Fruit fly (Drosophila melanogaster) whole organism, embryonic: ENCODE results near the gene CG6878.

Experiments
- CG12155 ChIP-seq: fragments of 200-800 bp; sonication (Bioruptor generic); optimal IDR thresholded peaks from 3 replicates; lab custom pipeline; 2016; ENCODE audit warnings: missing biosample characterization, missing genetic modification characterization
- CG14667 ChIP-seq: fragments of 200-800 bp; sonication (Bioruptor generic); IDR thresholded peaks from 2 replicates; pipeline ENCODE4 v1.3.6; 2022; ENCODE audit warnings: missing biosample characterization, missing genetic modification characterization
- CG1529 ChIP-seq: fragments of 200-800 bp; sonication (Bioruptor generic); optimal IDR thresholded peaks from 3 replicates; lab custom pipeline; 2018; ENCODE audit warnings: missing biosample characterization, missing genetic modification characterization
- CG15514 ChIP-seq: fragments of 200-800 bp; sonication (Bioruptor generic); optimal IDR thresholded peaks from 3 replicates; lab custom pipeline; 2017; ENCODE audit warnings: missing biosample characterization, missing genetic modification characterization, mild to moderate bottlenecking, moderate library complexity, missing genetic modification reagents
- CG17829 ChIP-seq: fragments of 200-800 bp; optimal IDR thresholded peaks from 2 replicates; lab custom pipeline; 2019; ENCODE audit warnings: missing biosample characterization, mild to moderate bottlenecking, missing genetic modification characterization, moderate library complexity
- CG30020 ChIP-seq: fragments of 200-800 bp; optimal IDR thresholded peaks from 2 replicates; lab custom pipeline; 2019; ENCODE audit warnings: missing biosample characterization, mild to moderate bottlenecking, missing genetic modification characterization, moderate library complexity
- CG34376 ChIP-seq: fragments of 200-800 bp; sonication (Bioruptor generic); optimal IDR thresholded peaks from 2 replicates; lab custom pipeline; 2018; ENCODE audit warnings: missing biosample characterization, mild to moderate bottlenecking, missing genetic modification characterization
- CG43689 ChIP-seq: fragments of 200-800 bp; sonication (Bioruptor generic); IDR thresholded peaks from 2 replicates; pipeline ENCODE4 v1.3.6; 2022; ENCODE audit warnings: missing biosample characterization, missing genetic modification characterization
- CG5180 ChIP-seq: fragments of 200-800 bp; sonication (Bioruptor generic); optimal IDR thresholded peaks from 3 replicates; lab custom pipeline; 2017; ENCODE audit warnings: missing biosample characterization, missing genetic modification characterization, mild to moderate bottlenecking, moderate library complexity, missing genetic modification reagents
- CG6689 ChIP-seq: fragments of 200-800 bp; sonication (Bioruptor generic); IDR thresholded peaks from 2 replicates; pipeline ENCODE4 v1.3.6; 2022; ENCODE audit warnings: missing biosample characterization, missing genetic modification characterization
- CG6813 ChIP-seq: fragments of 200-800 bp; sonication (Bioruptor generic); optimal IDR thresholded peaks from 2 replicates; lab custom pipeline; 2017; ENCODE audit warnings: missing biosample characterization, missing genetic modification characterization, mild to moderate bottlenecking, moderate library complexity, missing genetic modification reagents
- CG7271 ChIP-seq: fragments of 200-800 bp; sonication (Bioruptor generic); optimal IDR thresholded peaks from 2 replicates; lab custom pipeline; 2018; ENCODE audit warnings: missing biosample characterization, mild to moderate bottlenecking, missing genetic modification characterization, moderate library complexity
- CG7357 ChIP-seq: fragments of 200-800 bp; sonication (Bioruptor generic); IDR thresholded peaks from 3 replicates; pipeline ENCODE4 v1.3.6; 2022; ENCODE audit warnings: missing biosample characterization, missing genetic modification characterization
- CG7372 ChIP-seq: fragments of 200-800 bp; sonication (Bioruptor generic); IDR thresholded peaks from 2 replicates; pipeline ENCODE4 v1.3.6; 2022; ENCODE audit warnings: missing biosample characterization, missing genetic modification characterization
- CG9609 ChIP-seq: fragments of 200-800 bp; sonication (Bioruptor generic); optimal IDR thresholded peaks from 3 replicates; lab custom pipeline; 2016; ENCODE audit warnings: missing biosample characterization, missing genetic modification characterization
- CoRest ChIP-seq: fragments of 200-800 bp; sonication (Bioruptor generic); optimal IDR thresholded peaks from 3 replicates; lab custom pipeline; 2018; ENCODE audit warnings: missing biosample characterization, mild to moderate bottlenecking, missing genetic modification characterization, moderate library complexity
- D19B ChIP-seq: fragments of 200-800 bp; sonication (Bioruptor generic); optimal IDR thresholded peaks from 2 replicates; lab custom pipeline; 2017; ENCODE audit warnings: missing biosample characterization, mild to moderate bottlenecking, missing genetic modification characterization
- Dll ChIP-seq: fragments of 200-800 bp; sonication (Bioruptor generic); IDR thresholded peaks from 4 replicates; pipeline ENCODE4 v1.3.6; 2022; ENCODE audit warnings: missing biosample characterization, missing genetic modification characterization; ENCODE audit not compliant: partially characterized antibody
- Dref ChIP-seq: fragments of 200-800 bp; sonication (Bioruptor generic); IDR thresholded peaks from 2 replicates; pipeline ENCODE4 v1.3.6; 2022; ENCODE audit warnings: missing biosample characterization, missing genetic modification characterization
- Elba2 ChIP-seq: fragments of 200-800 bp; sonication (Bioruptor generic); optimal IDR thresholded peaks from 3 replicates; lab custom pipeline; 2016; ENCODE audit warnings: missing biosample characterization, missing genetic modification characterization
- Ets65A ChIP-seq: fragments of 200-800 bp; sonication (Bioruptor generic); peaks from one replicate; lab custom pipeline; 2016; ENCODE audit warnings: missing biosample characterization, missing genetic modification characterization
- H15 ChIP-seq: fragments of 200-800 bp; sonication (Bioruptor generic); IDR thresholded peaks from 3 replicates; pipeline ENCODE4 v1.3.6; 2022; ENCODE audit warnings: missing biosample characterization, missing genetic modification characterization
- HLH4C ChIP-seq: fragments of 200-800 bp; sonication (Bioruptor generic); IDR thresholded peaks from 3 replicates; pipeline ENCODE4 v1.3.6; 2022; ENCODE audit warnings: missing biosample characterization, missing genetic modification characterization; ENCODE audit not compliant: partially characterized antibody
- HLHmδ ChIP-seq: fragments of 200-800 bp; sonication (Bioruptor generic); optimal IDR thresholded peaks from 2 replicates; lab custom pipeline; 2018; ENCODE audit warnings: missing biosample characterization, mild to moderate bottlenecking, missing genetic modification characterization, moderate library complexity
- Hr39 ChIP-seq: fragments of >200 bp; optimal IDR thresholded peaks from 2 replicates; lab custom pipeline; 2017
- Mad ChIP-seq: fragments of 200-800 bp; sonication (Bioruptor generic); optimal IDR thresholded peaks from 2 replicates; lab custom pipeline; 2016; ENCODE audit warnings: missing biosample characterization, missing genetic modification characterization
- Med ChIP-seq: fragments of 200-800 bp; sonication (Bioruptor generic); peaks from one replicate; lab custom pipeline; 2016; ENCODE audit warnings: missing biosample characterization, missing genetic modification characterization, mild to moderate bottlenecking, inconsistent platforms, moderate library complexity
- Meics ChIP-seq: fragments of 200-800 bp; sonication (Bioruptor generic); optimal IDR thresholded peaks from 2 replicates; lab custom pipeline; 2017; ENCODE audit warnings: missing biosample characterization, mild to moderate bottlenecking, missing genetic modification characterization
- PHDP ChIP-seq: fragments of 200-800 bp; sonication (Bioruptor generic); optimal IDR thresholded peaks from 3 replicates; lab custom pipeline; 2018; ENCODE audit warnings: missing biosample characterization, mild to moderate bottlenecking, missing genetic modification characterization, moderate library complexity
- Sry-δ ChIP-seq: fragments of 200-800 bp; sonication (Bioruptor generic); optimal IDR thresholded peaks from 2 replicates; lab custom pipeline; 2016; ENCODE audit warnings: missing biosample characterization, missing genetic modification characterization
- bbx ChIP-seq: fragments of 200-800 bp; sonication (Bioruptor generic); IDR thresholded peaks from 2 replicates; pipeline ENCODE4 v1.3.6; 2022; ENCODE audit warnings: missing biosample characterization, missing genetic modification characterization; ENCODE audit not compliant: partially characterized antibody
- cg ChIP-seq: fragments of 200-800 bp; sonication (Bioruptor generic); optimal IDR thresholded peaks from 3 replicates; lab custom pipeline; 2019; ENCODE audit warnings: missing biosample characterization, mild to moderate bottlenecking, missing genetic modification characterization, moderate library complexity
- crc ChIP-seq: fragments of 200-800 bp; sonication (Bioruptor generic); optimal IDR thresholded peaks from 2 replicates; lab custom pipeline; 2016; ENCODE audit warnings: missing biosample characterization, missing genetic modification characterization
- croc ChIP-seq: fragments of 200-800 bp; sonication (Bioruptor generic); conservative IDR thresholded peaks from 3 replicates; pipeline ENCODE4 v1.3.6; 2022; ENCODE audit warnings: missing biosample characterization, missing genetic modification characterization
- crp ChIP-seq, 2 experiments: fragments of 200-800 bp; sonication (Bioruptor generic); optimal IDR thresholded peaks; 2 replicates in 1 of 2; 3 replicates in 1 of 2; lab custom pipeline; 2017; ENCODE audit warnings: missing biosample characterization in 2 of 2, missing genetic modification characterization in 2 of 2, mild to moderate bottlenecking in 1 of 2, moderate library complexity in 1 of 2
- dpn ChIP-seq, 2 experiments: fragments of 200-800 bp; sonication (Bioruptor generic); optimal IDR thresholded peaks; 3 replicates each; lab custom pipeline; 2016; ENCODE audit warnings: missing biosample characterization in 2 of 2, missing genetic modification characterization in 2 of 2
- ems ChIP-seq: fragments of 200-800 bp; sonication (Bioruptor generic); optimal IDR thresholded peaks from 3 replicates; lab custom pipeline; 2016; ENCODE audit warnings: missing biosample characterization, missing genetic modification characterization
- esg ChIP-seq: fragments of 200-800 bp; sonication (Bioruptor generic); conservative IDR thresholded peaks from 2 replicates; pipeline ENCODE4 v1.3.6; 2022; ENCODE audit warnings: missing biosample characterization, missing genetic modification characterization
- gsb-n ChIP-seq: fragments of 200-800 bp; sonication (Bioruptor generic); optimal IDR thresholded peaks from 3 replicates; lab custom pipeline; 2018; ENCODE audit warnings: missing biosample characterization, mild to moderate bottlenecking, missing genetic modification characterization
- insv ChIP-seq, 2 experiments: fragments of 200-800 bp; sonication (Bioruptor generic); optimal IDR thresholded peaks; 3 replicates each; lab custom pipeline; 2016 to 2018; ENCODE audit warnings: missing biosample characterization in 2 of 2, missing genetic modification characterization in 2 of 2
- knrl ChIP-seq: fragments of 200-800 bp; sonication (Bioruptor generic); IDR thresholded peaks from 3 replicates; pipeline ENCODE4 v1.3.6; 2022; ENCODE audit warnings: missing biosample characterization, missing genetic modification characterization; ENCODE audit not compliant: partially characterized antibody
- lab ChIP-seq: fragments of 200-800 bp; sonication (Bioruptor generic); optimal IDR thresholded peaks from 3 replicates; lab custom pipeline; 2017; ENCODE audit warnings: missing biosample characterization, missing genetic modification characterization, mild to moderate bottlenecking, moderate library complexity, missing genetic modification reagents
- lola ChIP-seq, 3 experiments: fragments of >200 bp in 2 of 3; fragments of 200-800 bp in 1 of 3; sonication (Bioruptor generic) in 1 of 3; optimal IDR thresholded peaks; 2 replicates each; lab custom pipeline; 2017 to 2019; ENCODE audit warnings: missing biosample characterization in 3 of 3, missing genetic modification characterization in 3 of 3, mild to moderate bottlenecking in 1 of 3, moderate library complexity in 1 of 3
- nmo ChIP-seq: fragments of 200-800 bp; sonication (Bioruptor generic); optimal IDR thresholded peaks from 2 replicates; lab custom pipeline; 2018; ENCODE audit warnings: missing biosample characterization, mild to moderate bottlenecking, missing genetic modification characterization, moderate library complexity
- sens ChIP-seq: fragments of 200-800 bp; sonication (Bioruptor generic); peaks from one replicate; lab custom pipeline; 2016; ENCODE audit warnings: missing biosample characterization, missing genetic modification characterization
- sisA ChIP-seq: fragments of 200-800 bp; sonication (Bioruptor generic); IDR thresholded peaks from 2 replicates; pipeline ENCODE4 v1.3.6; 2022; ENCODE audit warnings: missing biosample characterization, missing genetic modification characterization
- sna ChIP-seq: fragments of 200-800 bp; sonication (Bioruptor generic); IDR thresholded peaks from 2 replicates; pipeline ENCODE4 v1.3.6; 2022; ENCODE audit warnings: missing biosample characterization, missing genetic modification characterization; ENCODE audit not compliant: partially characterized antibody
- sob ChIP-seq: fragments of 200-800 bp; sonication (Bioruptor generic); IDR thresholded peaks from 2 replicates; pipeline ENCODE4 v1.3.6; 2022; ENCODE audit warnings: missing biosample characterization, missing genetic modification characterization
- tna ChIP-seq: fragments of 200-800 bp; sonication (Bioruptor generic); IDR thresholded peaks from 2 replicates; pipeline ENCODE4 v1.3.6; 2022; ENCODE audit warnings: missing biosample characterization, missing genetic modification characterization; ENCODE audit not compliant: partially characterized antibody
- trem ChIP-seq: fragments of 200-800 bp; optimal IDR thresholded peaks from 3 replicates; lab custom pipeline; 2019; ENCODE audit warnings: missing biosample characterization, mild to moderate bottlenecking, missing genetic modification characterization, moderate library complexity
- unpg ChIP-seq: fragments of 200-800 bp; sonication (Bioruptor generic); optimal IDR thresholded peaks from 3 replicates; lab custom pipeline; 2018; ENCODE audit warnings: missing biosample characterization, mild to moderate bottlenecking, missing genetic modification characterization, moderate library complexity

CG6878 gene

DNA sequence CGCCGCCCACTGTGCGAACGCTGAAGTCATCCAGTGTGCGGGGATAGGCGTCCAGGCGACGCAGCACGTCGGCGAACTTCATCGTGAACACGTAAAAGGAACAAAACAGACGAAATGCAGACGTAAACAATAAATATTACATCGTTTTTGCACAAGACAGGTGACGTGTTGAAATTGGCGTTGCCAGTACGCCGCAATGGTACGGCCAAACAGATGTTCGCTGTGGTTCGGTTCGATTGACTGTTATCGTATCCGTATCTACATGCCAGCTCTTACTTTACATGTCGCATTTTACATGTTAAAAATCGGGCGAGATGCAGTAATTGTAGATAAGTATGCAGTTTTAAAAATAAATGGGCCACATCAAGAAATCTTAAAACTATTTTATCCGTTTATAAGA is 1.8 kb downstream of the CG6878 start, which contains the start of gene CG7011 (continued):
- TF ChIP-seq dpn (GFP tag; optimal IDR thresholded peaks at IDR 0.05; lab: Kevin White, UChicago): no peak
- no peak for TF ChIP-seq CG9609 (GFP tag; lab: Kevin White, UChicago)
- TF ChIP-seq CG7372: no peak
- no peak for TF ChIP-seq CG1529 (GFP tag; lab: Kevin White, UChicago)
- no peak for TF ChIP-seq PHDP (tag; lab: Kevin White, UChicago)
- TF ChIP-seq sob (GFP tag; lab: Robert Waterston, UW): no peak
- TF ChIP-seq CG12155 (GFP tag; lab: Kevin White, UChicago): peak; percentile 28
- TF ChIP-seq CG7357: no peak
- TF ChIP-seq ems (GFP tag; lab: Kevin White, UChicago): no peak
- TF ChIP-seq sens (GFP tag; lab: Kevin White, UChicago): peak; percentile 23
- no peak for TF ChIP-seq insv (GFP tag; optimal IDR thresholded peaks at IDR 0.05; lab: Kevin White, UChicago)
- peak; percentile 43 for TF ChIP-seq Sry-δ (GFP tag; lab: Kevin White, UChicago)
- TF ChIP-seq sisA: no peak
- no peak for TF ChIP-seq cg (GFP tag; lab: Kevin White, UChicago)
- no peak for TF ChIP-seq CoRest (tag; lab: Kevin White, UChicago)
- no peak for TF ChIP-seq CG34376
- peak; percentile 48 for TF ChIP-seq knrl
- no peak for TF ChIP-seq Mad (GFP tag; lab: Kevin White, UChicago)
- no peak for TF ChIP-seq lab (GFP tag; lab: Kevin White, UChicago)
- TF ChIP-seq Dll (GFP tag; lab: Robert Waterston, UW): peak; percentile 62; the same call in 3 of the 4 replicates
- TF ChIP-seq lola (GFP tag; optimal IDR thresholded peaks at IDR 0.05; lab: Kevin White, UChicago): no peak
- TF ChIP-seq sna: peak; percentile 47
- TF ChIP-seq gsb-n (tag; lab: Kevin White, UChicago): no peak
- TF ChIP-seq Ets65A (GFP tag; lab: Kevin White, UChicago): peak; percentile 18
- TF ChIP-seq HLH4C: 0 out of 3 replicates have a peak, but pooled peaks have one; percentile 46
- no peak for TF ChIP-seq Hr39 (lab: Kevin White, UChicago)
- no peak for TF ChIP-seq unpg (GFP tag; lab: Kevin White, UChicago)
- peak; percentile 65 for TF ChIP-seq CG15514 (GFP tag; lab: Kevin White, UChicago)
- TF ChIP-seq Meics (GFP tag; lab: Kevin White, UChicago): no peak
- TF ChIP-seq nmo (GFP tag; lab: Kevin White, UChicago): no peak
- no peak for TF ChIP-seq CG6813 (GFP tag; lab: Kevin White, UChicago)
- TF ChIP-seq H15 (GFP tag; lab: Robert Waterston, UW): no peak
- TF ChIP-seq tna (GFP tag; lab: Robert Waterston, UW): peak; percentile 49; the same call in 1 of the 2 replicates
- TF ChIP-seq crc (GFP tag; lab: Kevin White, UChicago): no peak
- TF ChIP-seq croc (GFP tag; lab: Robert Waterston, UW): no peak
- TF ChIP-seq CG30020 (tag; lab: Kevin White, UChicago): no peak
- TF ChIP-seq Med: peak; percentile 86
- TF ChIP-seq CG5180: peak; percentile 88
- TF ChIP-seq CG17829 (tag; lab: Kevin White, UChicago): no peak
- TF ChIP-seq CG14667 (GFP tag; lab: Robert Waterston, UW): no peak
- TF ChIP-seq trem (tag; lab: Kevin White, UChicago): peak; percentile 52
- no peak for TF ChIP-seq Elba2 (GFP tag; lab: Kevin White, UChicago)
- peak; percentile 66 for TF ChIP-seq Dref
- TF ChIP-seq CG6689 (GFP tag; lab: Robert Waterston, UW): no peak
- peak; percentile 72 to 93 for TF ChIP-seq crp (GFP tag; optimal IDR thresholded peaks at IDR 0.05; lab: Kevin White, UChicago)
- no peak for TF ChIP-seq CG43689 (GFP tag; lab: Robert Waterston, UW)
- no peak for TF ChIP-seq D19B (GFP tag; lab: Kevin White, UChicago)
- TF ChIP-seq HLHmδ (GFP tag; lab: Kevin White, UChicago): no peak
- TF ChIP-seq esg (GFP tag; lab: Robert Waterston, UW): no peak
- TF ChIP-seq CG7271 (tag; lab: Kevin White, UChicago): no peak
- TF ChIP-seq bbx (GFP tag; lab: Robert Waterston, UW): peak; percentile 78
